Fruit fly (Drosophila melanogaster): ENCODE data around the gene dnk.

Gene dnk

DNA sequence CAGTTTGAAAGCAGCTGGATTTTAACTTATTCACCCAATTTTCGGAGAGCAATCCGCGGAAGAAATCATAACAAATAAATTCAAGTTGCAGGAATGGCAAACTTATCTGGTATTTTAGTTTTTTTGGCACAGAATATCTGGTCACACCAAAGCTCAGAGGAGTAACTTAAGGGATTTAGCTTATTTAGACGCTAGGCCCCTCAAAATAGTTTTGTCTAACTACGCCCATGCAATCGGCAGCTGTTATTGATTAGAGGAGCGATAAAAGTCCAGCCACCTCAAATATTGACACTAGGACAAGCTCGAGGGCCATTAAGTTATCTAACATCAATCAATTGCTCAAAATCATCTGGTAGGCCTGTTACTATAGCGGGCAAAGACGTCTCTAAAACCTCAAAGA is 48.0 kb downstream of the dnk start, which contains the start of the genes GatA and P5cr (continued):
- TF ChIP-seq CG12155 (GFP tag; optimal IDR thresholded peaks at IDR 0.05), result peak; percentile 83
- TF ChIP-seq CG12236 (GFP tag; optimal IDR thresholded peaks at IDR 0.05), result peak; percentile 54
- TF ChIP-seq insv (GFP tag; optimal IDR thresholded peaks at IDR 0.05), result no peak
- TF ChIP-seq CG18476 (GFP tag; optimal IDR thresholded peaks at IDR 0.05), result peak; percentile 16
- peak; percentile 82 for TF ChIP-seq CG7987 (GFP tag; optimal IDR thresholded peaks at IDR 0.05)
- TF ChIP-seq CG17328 (GFP tag; IDR thresholded peaks at IDR 0.05), result peak; percentile 76
- no peak for TF ChIP-seq dan (GFP tag; IDR thresholded peaks at IDR 0.05)
- TF ChIP-seq CG3281 (GFP tag; optimal IDR thresholded peaks at IDR 0.05), result peak; percentile 77
- TF ChIP-seq Atf-2 (GFP tag; optimal IDR thresholded peaks at IDR 0.05), result peak; percentile 74
- TF ChIP-seq CG9797 (GFP tag; optimal IDR thresholded peaks at IDR 0.05), result peak; percentile 37
- no peak for TF ChIP-seq oc (tag; optimal IDR thresholded peaks at IDR 0.05)
- TF ChIP-seq Hmr (GFP tag; optimal IDR thresholded peaks at IDR 0.05), result peak; percentile 88
- TF ChIP-seq wek (GFP tag; optimal IDR thresholded peaks at IDR 0.05), result peak; percentile 72
- peak; percentile 48 for TF ChIP-seq HmgD (GFP tag; optimal IDR thresholded peaks at IDR 0.05)
- no peak for TF ChIP-seq CG14860 (GFP tag; IDR thresholded peaks at IDR 0.05; ENCODE audit: partially characterized antibody)
- no peak for TF ChIP-seq Max (GFP tag; optimal IDR thresholded peaks at IDR 0.05)
- TF ChIP-seq CrebB (tag; optimal IDR thresholded peaks at IDR 0.05), result peak; percentile 80
- TF ChIP-seq Awh (GFP tag; IDR thresholded peaks at IDR 0.05), result peak; percentile 51; the same call in 1 of the 2 replicates
- peak; percentile 65 to 83 for TF ChIP-seq Hr51 (GFP tag; optimal IDR thresholded peaks at IDR 0.05)
- peak; percentile 91 for TF ChIP-seq tx (GFP tag; optimal IDR thresholded peaks at IDR 0.05)
- TF ChIP-seq onecut (GFP tag; IDR thresholded peaks at IDR 0.05), result peak; percentile 96
- peak; percentile 87 for TF ChIP-seq Dad (GFP tag; optimal IDR thresholded peaks at IDR 0.05)
- TF ChIP-seq CG4854 (GFP tag; optimal IDR thresholded peaks at IDR 0.05), result peak; percentile 56
- TF ChIP-seq CG4617 (GFP tag; optimal IDR thresholded peaks at IDR 0.05; ENCODE audit: borderline replicate concordance), result peak; percentile 80
- TF ChIP-seq Dbx (GFP tag; IDR thresholded peaks at IDR 0.05), result peak; percentile 88
- TF ChIP-seq H15 (GFP tag; IDR thresholded peaks at IDR 0.05), result peak; percentile 74
- TF ChIP-seq gce (GFP tag; IDR thresholded peaks at IDR 0.05), result peak; percentile 64; the same call in 2 of the 3 replicates
- TF ChIP-seq ase (GFP tag; IDR thresholded peaks at IDR 0.05), result peak; percentile 54; the same call in 2 of the 3 replicates
- TF ChIP-seq twi (tag; optimal IDR thresholded peaks at IDR 0.05), result peak; percentile 32
- TF ChIP-seq unpg (GFP tag; optimal IDR thresholded peaks at IDR 0.05), result peak; percentile 76
- peak; percentile 46 for TF ChIP-seq CG15601 (tag; optimal IDR thresholded peaks at IDR 0.05)
- TF ChIP-seq mam (GFP tag; optimal IDR thresholded peaks at IDR 0.05), result peak; percentile 94
- TF ChIP-seq CG8290 (GFP tag; optimal IDR thresholded peaks at IDR 0.05), result no peak
- TF ChIP-seq CG8290 (tag; optimal IDR thresholded peaks at IDR 0.05), result peak in 1 of 2 experiments; percentile 98
- TF ChIP-seq vvl (GFP tag; IDR thresholded peaks at IDR 0.05), result peak; percentile 87
- TF ChIP-seq aop (GFP tag; IDR thresholded peaks at IDR 0.05), result peak; percentile 64
- TF ChIP-seq Side (GFP tag; optimal IDR thresholded peaks at IDR 0.05), result peak; percentile 79
- peak; percentile 86 for TF ChIP-seq CG10366 (GFP tag; IDR thresholded peaks at IDR 0.05)
- 0 out of 2 replicates have a peak, but pooled peaks have one; percentile 32 for TF ChIP-seq danr (GFP tag; IDR thresholded peaks at IDR 0.05)
- no peak for TF ChIP-seq CG30020 (tag; optimal IDR thresholded peaks at IDR 0.05)
- TF ChIP-seq stc (GFP tag; IDR thresholded peaks at IDR 0.05), result peak; percentile 75
- TF ChIP-seq E2f1 (GFP tag; IDR thresholded peaks at IDR 0.05), result peak; percentile 69
- peak; percentile 82 for TF ChIP-seq CG34376 (GFP tag; optimal IDR thresholded peaks at IDR 0.05)
- peak; percentile 70 for TF ChIP-seq CG4282 (GFP tag; optimal IDR thresholded peaks at IDR 0.05)
- peak; percentile 78 for TF ChIP-seq PHDP (tag; optimal IDR thresholded peaks at IDR 0.05)
- no peak for TF ChIP-seq Vsx1 (GFP tag; optimal IDR thresholded peaks at IDR 0.05)
- peak; percentile 64 for TF ChIP-seq BtbVII (GFP tag; optimal IDR thresholded peaks at IDR 0.05)
- TF ChIP-seq pzg (GFP tag; optimal IDR thresholded peaks at IDR 0.05), result peak; percentile 74
- peak; percentile 91 for TF ChIP-seq pho (GFP tag; optimal IDR thresholded peaks at IDR 0.05)
- peak; percentile 50 for TF ChIP-seq Abd-B (GFP tag; optimal IDR thresholded peaks at IDR 0.05)
- peak; percentile 74 for TF ChIP-seq Sox102F (GFP tag; optimal IDR thresholded peaks at IDR 0.05)

All from whole organism, embryonic.